Worm (Caenorhabditis elegans) whole organism, mixed stage, embryonic: ENCODE measurements around the gene srbc-65.
"Not testable (repeated sequence)": the region's sequence is repeated elsewhere in the genome, so short reads cannot be mapped to it uniquely, and the experiment has no call there.

Experiments used
- M03D4.4 ChIP-seq: sonication (generic microtip); optimal IDR thresholded peaks from 2 replicates; lab custom pipeline; 2017; ENCODE audit warnings: mild to moderate bottlenecking, missing genetic modification characterization, missing compliant biosample characterization
- bed-3 ChIP-seq: fragments of 200-800 bp; sonication (Bioruptor generic); optimal IDR thresholded peaks from 3 replicates; lab custom pipeline; 2018; ENCODE audit warnings: mild to moderate bottlenecking, missing genetic modification characterization, moderate library complexity, missing compliant biosample characterization
- blmp-1 ChIP-seq: fragments of 150-350 bp; optimal IDR thresholded peaks from 2 replicates; lab custom pipeline; 2014; ENCODE audit warnings: missing biosample characterization, missing genetic modification characterization
- ceh-39 ChIP-seq: fragments of 150-350 bp; optimal IDR thresholded peaks from 2 replicates; lab custom pipeline; 2014; ENCODE audit warnings: missing biosample characterization, missing genetic modification characterization
- ceh-43 ChIP-seq: fragments of 200-800 bp; sonication (Bioruptor generic); optimal IDR thresholded peaks from 2 replicates; lab custom pipeline; 2018; ENCODE audit warnings: mild to moderate bottlenecking, missing genetic modification characterization, moderate library complexity, missing compliant biosample characterization
- ceh-83 ChIP-seq: fragments of 200-800 bp; sonication (Bioruptor generic); optimal IDR thresholded peaks from 2 replicates; lab custom pipeline; 2018; ENCODE audit warnings: mild to moderate bottlenecking, missing genetic modification characterization, missing compliant biosample characterization
- cnd-1 ChIP-seq: fragments of 200-800 bp; sonication (Bioruptor generic); optimal IDR thresholded peaks from 2 replicates; lab custom pipeline; 2018; ENCODE audit warnings: mild to moderate bottlenecking, missing genetic modification characterization, missing compliant biosample characterization
- drap-1 ChIP-seq: fragments of 200-800 bp; sonication (Bioruptor generic); optimal IDR thresholded peaks from 3 replicates; lab custom pipeline; 2018; ENCODE audit warnings: mild to moderate bottlenecking, missing genetic modification characterization, missing compliant biosample characterization
- elt-1 ChIP-seq: sonication (generic microtip); optimal IDR thresholded peaks from 2 replicates; lab custom pipeline; 2017; ENCODE audit warnings: missing genetic modification characterization, mild to moderate bottlenecking, missing compliant biosample characterization, antibody characterized with exemption, moderate library complexity, borderline replicate concordance; ENCODE audit not compliant: insufficient read depth
- elt-3 ChIP-seq: fragments of 150-350 bp; optimal IDR thresholded peaks from 2 replicates; lab custom pipeline; 2014; ENCODE audit warnings: missing biosample characterization, missing genetic modification characterization
- flh-1 ChIP-seq: fragments of 200-800 bp; sonication (Bioruptor generic); optimal IDR thresholded peaks from 2 replicates; lab custom pipeline; 2018; ENCODE audit warnings: mild to moderate bottlenecking, missing genetic modification characterization, moderate library complexity, missing compliant biosample characterization
- ham-2 ChIP-seq: fragments of 200-800 bp; sonication (Bioruptor generic); optimal IDR thresholded peaks from 2 replicates; lab custom pipeline; 2018; ENCODE audit warnings: mild to moderate bottlenecking, missing genetic modification characterization, missing compliant biosample characterization
- hlh-1 ChIP-seq: fragments of 150-350 bp; optimal IDR thresholded peaks from 2 replicates; lab custom pipeline; 2014; ENCODE audit warnings: missing biosample characterization, missing genetic modification reagents, missing genetic modification characterization
- lin-13 ChIP-seq: fragments of 150-350 bp; optimal IDR thresholded peaks from 2 replicates; lab custom pipeline; 2014; ENCODE audit warnings: missing biosample characterization, missing genetic modification characterization
- lin-32 ChIP-seq: fragments of 200-800 bp; sonication (Bioruptor generic); optimal IDR thresholded peaks from 2 replicates; lab custom pipeline; 2018; ENCODE audit warnings: mild to moderate bottlenecking, missing genetic modification characterization, missing compliant biosample characterization
- lsy-2 ChIP-seq: fragments of 150-350 bp; optimal IDR thresholded peaks from 2 replicates; lab custom pipeline; 2014; ENCODE audit warnings: missing biosample characterization, missing genetic modification characterization
- mab-5 ChIP-seq: fragments of 150-350 bp; optimal IDR thresholded peaks from 2 replicates; lab custom pipeline; 2014; ENCODE audit warnings: missing biosample characterization, missing genetic modification characterization
- mep-1 ChIP-seq: fragments of 150-350 bp; optimal IDR thresholded peaks from 2 replicates; lab custom pipeline; 2017; ENCODE audit warnings: missing biosample characterization, missing genetic modification reagents, missing genetic modification characterization, inconsistent platforms
- mls-2 ChIP-seq: sonication (generic microtip); optimal IDR thresholded peaks from 2 replicates; lab custom pipeline; 2016; ENCODE audit warnings: mild to moderate bottlenecking, missing genetic modification characterization, moderate library complexity, missing compliant biosample characterization
- nhr-12 ChIP-seq: fragments of 150-350 bp; optimal IDR thresholded peaks from 2 replicates; lab custom pipeline; 2014; ENCODE audit warnings: missing biosample characterization, missing genetic modification characterization
- nhr-2 ChIP-seq: fragments of 150-350 bp; optimal IDR thresholded peaks from 2 replicates; lab custom pipeline; 2014; ENCODE audit warnings: missing biosample characterization, missing genetic modification characterization
- nhr-237 ChIP-seq: fragments of 150-350 bp; optimal IDR thresholded peaks from 2 replicates; lab custom pipeline; 2014; ENCODE audit warnings: missing biosample characterization, missing genetic modification characterization
- nhr-28 ChIP-seq: fragments of 150-350 bp; optimal IDR thresholded peaks from 2 replicates; lab custom pipeline; 2014; ENCODE audit warnings: missing biosample characterization, missing genetic modification characterization
- nhr-76 ChIP-seq: sonication (generic microtip); optimal IDR thresholded peaks from 2 replicates; lab custom pipeline; 2017; ENCODE audit warnings: missing biosample characterization, missing genetic modification characterization
- pha-4 ChIP-seq: fragments of 150-350 bp; optimal IDR thresholded peaks from 2 replicates; lab custom pipeline; 2018; ENCODE audit warnings: missing biosample characterization, missing genetic modification reagents, missing genetic modification characterization
- sem-2 ChIP-seq: fragments of 200-800 bp; sonication (Bioruptor generic); optimal IDR thresholded peaks from 2 replicates; lab custom pipeline; 2018; ENCODE audit warnings: mild to moderate bottlenecking, missing genetic modification characterization, missing compliant biosample characterization
- snpc-4 ChIP-seq: fragments of 150-350 bp; optimal IDR thresholded peaks from 2 replicates; lab custom pipeline; 2014; ENCODE audit warnings: missing biosample characterization, missing genetic modification characterization
- sptf-1 ChIP-seq: sonication (generic microtip); optimal IDR thresholded peaks from 2 replicates; lab custom pipeline; 2017; ENCODE audit warnings: mild to moderate bottlenecking, missing genetic modification characterization, moderate library complexity, missing compliant biosample characterization
- tbx-8 ChIP-seq: fragments of 200-800 bp; sonication (Bioruptor generic); optimal IDR thresholded peaks from 2 replicates; lab custom pipeline; 2018; ENCODE audit warnings: mild to moderate bottlenecking, missing genetic modification characterization, moderate library complexity, missing compliant biosample characterization
- unc-62 ChIP-seq: fragments of 150-350 bp; optimal IDR thresholded peaks from 2 replicates; lab custom pipeline; 2014; ENCODE audit warnings: missing biosample characterization, missing genetic modification reagents, missing genetic modification characterization
- zip-8 ChIP-seq: fragments of 150-350 bp; optimal IDR thresholded peaks from 2 replicates; lab custom pipeline; 2014; ENCODE audit warnings: missing biosample characterization, missing genetic modification characterization
- ztf-11 ChIP-seq: fragments of 150-350 bp; optimal IDR thresholded peaks from 2 replicates; lab custom pipeline; 2014; ENCODE audit warnings: missing biosample characterization, missing genetic modification characterization

Gene srbc-65

ce11 chrV:16515140-16515539, 35.6 kb upstream of the srbc-65 start, which contains the start of gene F36D3.5:
Gene F36D3.5 (minus strand): TSS chrV:16515240.
- TF ChIP-seq elt-3 (tag; lab: Kevin White, UChicago); hlh-1; snpc-4: not testable (repeated sequence)

ce11 chrV:16517619-16518018, 33.2 kb upstream of the srbc-65 start, which contains the start of gene F36D3.4:
Gene F36D3.4 (minus strand): TSS chrV:16517719.
- no peak for TF ChIP-seq nhr-76 (tag; lab: Kevin White, UChicago)
- no peak for TF ChIP-seq ztf-11 (tag; lab: Kevin White, UChicago)
- no peak for TF ChIP-seq unc-62 (GFP tag; lab: Kevin White, UChicago)
- TF ChIP-seq drap-1 (GFP tag; lab: Kevin White, UChicago): no peak
- no peak for TF ChIP-seq lin-13 (tag; lab: Kevin White, UChicago)
- TF ChIP-seq mab-5: no peak
- TF ChIP-seq zip-8 (tag; lab: Kevin White, UChicago): no peak
- TF ChIP-seq ceh-43: no peak
- no peak for TF ChIP-seq ham-2 (GFP tag; lab: Kevin White, UChicago)
- TF ChIP-seq nhr-28 (tag; lab: Kevin White, UChicago): no peak

ce11 chrV:16522242-16522641, 28.5 kb upstream of the srbc-65 start, which contains the start of gene srw-34:
Gene srw-34 (minus strand): TSS chrV:16522342.
- no peak for TF ChIP-seq ham-2 (GFP tag; lab: Kevin White, UChicago)
- TF ChIP-seq, all 35 proteins: peak for 0

ce11 chrV:16526858-16527257, 23.9 kb upstream of the srbc-65 start, which contains the start of gene F36D3.8:
Gene F36D3.8 (plus strand): TSS chrV:16527158.
- TF ChIP-seq nhr-2 (no peak), nhr-28 (tag; lab: Kevin White, UChicago) (no peak), sem-2 (GFP tag; lab: Kevin White, UChicago) (no peak), pha-4 (tag; lab: Kevin White, UChicago) (no peak), drap-1 (GFP tag; lab: Kevin White, UChicago) (no peak), sptf-1 (tag; lab: Kevin White, UChicago) (no peak), bed-3 (GFP tag; lab: Kevin White, UChicago) (no peak), cnd-1 (tag; lab: Kevin White, UChicago) (no peak), nhr-12 (no peak), elt-3 (tag; lab: Kevin White, UChicago) (no peak), ceh-43 (no peak), nhr-237 (tag; lab: Kevin White, UChicago) (no peak)

- no peak for TF ChIP-seq unc-62 (GFP tag; lab: Kevin White, UChicago)
- no peak for TF ChIP-seq nhr-12
- no peak for TF ChIP-seq M03D4.4 (tag; lab: Kevin White, UChicago)
- TF ChIP-seq flh-1 (GFP tag; lab: Kevin White, UChicago): no peak
- TF ChIP-seq elt-3 (tag; lab: Kevin White, UChicago): no peak
- TF ChIP-seq zip-8 (tag; lab: Kevin White, UChicago): no peak
- TF ChIP-seq tbx-8 (GFP tag; lab: Kevin White, UChicago): no peak
- no peak for TF ChIP-seq lin-13 (tag; lab: Kevin White, UChicago)
- no peak for TF ChIP-seq nhr-237 (tag; lab: Kevin White, UChicago)
- no peak for TF ChIP-seq mls-2
- TF ChIP-seq bed-3 (GFP tag; lab: Kevin White, UChicago): no peak
- no peak for TF ChIP-seq lin-32 (GFP tag; lab: Kevin White, UChicago)
- no peak for TF ChIP-seq drap-1 (GFP tag; lab: Kevin White, UChicago)
- no peak for TF ChIP-seq snpc-4
- TF ChIP-seq sem-2 (GFP tag; lab: Kevin White, UChicago): no peak
- TF ChIP-seq blmp-1 (tag; lab: Kevin White, UChicago): no peak
- TF ChIP-seq cnd-1 (tag; lab: Kevin White, UChicago): no peak
- TF ChIP-seq mep-1: no peak
- TF ChIP-seq nhr-2: no peak
Observed at ce11 chrV:16527796-16528195, 23.0 kb upstream of the srbc-65 start, which contains the start of gene F36D3.16. Gene F36D3.16 (plus strand): TSS chrV:16528096.

- TF ChIP-seq hlh-1: no peak
- TF ChIP-seq elt-1 (tag; lab: Kevin White, UChicago): no peak
- no peak for TF ChIP-seq nhr-12
- TF ChIP-seq nhr-76 (tag; lab: Kevin White, UChicago): no peak
- TF ChIP-seq ceh-83: no peak
- no peak for TF ChIP-seq zip-8 (tag; lab: Kevin White, UChicago)
- TF ChIP-seq lin-32 (GFP tag; lab: Kevin White, UChicago): no peak
- no peak for TF ChIP-seq nhr-237 (tag; lab: Kevin White, UChicago)
- TF ChIP-seq ceh-39 (tag; lab: Kevin White, UChicago): no peak
- TF ChIP-seq lsy-2 (tag; lab: Kevin White, UChicago): no peak
- TF ChIP-seq unc-62 (GFP tag; lab: Kevin White, UChicago): no peak
- TF ChIP-seq, all 35 proteins: peak for 0
Observed at ce11 chrV:16534000-16534399, 16.8 kb upstream of the srbc-65 start, which contains the start of gene cpr-2. Gene cpr-2 (minus strand): TSS chrV:16534100.
